Worm (Caenorhabditis elegans) whole organism, mixed stage, embryonic: ENCODE measurements around the gene tbb-2.

Experiments used
- M03D4.4 ChIP-seq: sonication (generic microtip); optimal IDR thresholded peaks from 2 replicates; lab custom pipeline; 2017; ENCODE audit warnings: mild to moderate bottlenecking, missing genetic modification characterization, missing compliant biosample characterization
- bed-3 ChIP-seq: fragments of 200-800 bp; sonication (Bioruptor generic); optimal IDR thresholded peaks from 3 replicates; lab custom pipeline; 2018; ENCODE audit warnings: mild to moderate bottlenecking, missing genetic modification characterization, moderate library complexity, missing compliant biosample characterization
- blmp-1 ChIP-seq: fragments of 150-350 bp; optimal IDR thresholded peaks from 2 replicates; lab custom pipeline; 2014; ENCODE audit warnings: missing biosample characterization, missing genetic modification characterization
- ceh-39 ChIP-seq: fragments of 150-350 bp; optimal IDR thresholded peaks from 2 replicates; lab custom pipeline; 2014; ENCODE audit warnings: missing biosample characterization, missing genetic modification characterization
- ceh-43 ChIP-seq: fragments of 200-800 bp; sonication (Bioruptor generic); optimal IDR thresholded peaks from 2 replicates; lab custom pipeline; 2018; ENCODE audit warnings: mild to moderate bottlenecking, missing genetic modification characterization, moderate library complexity, missing compliant biosample characterization
- ceh-83 ChIP-seq: fragments of 200-800 bp; sonication (Bioruptor generic); optimal IDR thresholded peaks from 2 replicates; lab custom pipeline; 2018; ENCODE audit warnings: mild to moderate bottlenecking, missing genetic modification characterization, missing compliant biosample characterization
- ces-1 ChIP-seq: fragments of 150-350 bp; optimal IDR thresholded peaks from 2 replicates; lab custom pipeline; 2014; ENCODE audit warnings: missing biosample characterization, missing genetic modification reagents, missing genetic modification characterization
- cnd-1 ChIP-seq: fragments of 200-800 bp; sonication (Bioruptor generic); optimal IDR thresholded peaks from 2 replicates; lab custom pipeline; 2018; ENCODE audit warnings: mild to moderate bottlenecking, missing genetic modification characterization, missing compliant biosample characterization
- drap-1 ChIP-seq: fragments of 200-800 bp; sonication (Bioruptor generic); optimal IDR thresholded peaks from 3 replicates; lab custom pipeline; 2018; ENCODE audit warnings: mild to moderate bottlenecking, missing genetic modification characterization, missing compliant biosample characterization
- elt-1 ChIP-seq: sonication (generic microtip); optimal IDR thresholded peaks from 2 replicates; lab custom pipeline; 2017; ENCODE audit warnings: missing genetic modification characterization, mild to moderate bottlenecking, missing compliant biosample characterization, antibody characterized with exemption, moderate library complexity, borderline replicate concordance; ENCODE audit not compliant: insufficient read depth
- elt-3 ChIP-seq: fragments of 150-350 bp; optimal IDR thresholded peaks from 2 replicates; lab custom pipeline; 2014; ENCODE audit warnings: missing biosample characterization, missing genetic modification characterization
- flh-1 ChIP-seq: fragments of 200-800 bp; sonication (Bioruptor generic); optimal IDR thresholded peaks from 2 replicates; lab custom pipeline; 2018; ENCODE audit warnings: mild to moderate bottlenecking, missing genetic modification characterization, moderate library complexity, missing compliant biosample characterization
- hlh-1 ChIP-seq: fragments of 150-350 bp; optimal IDR thresholded peaks from 2 replicates; lab custom pipeline; 2014; ENCODE audit warnings: missing biosample characterization, missing genetic modification reagents, missing genetic modification characterization
- lin-13 ChIP-seq: fragments of 150-350 bp; optimal IDR thresholded peaks from 2 replicates; lab custom pipeline; 2014; ENCODE audit warnings: missing biosample characterization, missing genetic modification characterization
- lin-32 ChIP-seq: fragments of 200-800 bp; sonication (Bioruptor generic); optimal IDR thresholded peaks from 2 replicates; lab custom pipeline; 2018; ENCODE audit warnings: mild to moderate bottlenecking, missing genetic modification characterization, missing compliant biosample characterization
- lsy-2 ChIP-seq: fragments of 150-350 bp; optimal IDR thresholded peaks from 2 replicates; lab custom pipeline; 2014; ENCODE audit warnings: missing biosample characterization, missing genetic modification characterization
- mab-5 ChIP-seq: fragments of 150-350 bp; optimal IDR thresholded peaks from 2 replicates; lab custom pipeline; 2014; ENCODE audit warnings: missing biosample characterization, missing genetic modification characterization
- mep-1 ChIP-seq: fragments of 150-350 bp; optimal IDR thresholded peaks from 2 replicates; lab custom pipeline; 2017; ENCODE audit warnings: missing biosample characterization, missing genetic modification reagents, missing genetic modification characterization, inconsistent platforms
- mls-2 ChIP-seq: sonication (generic microtip); optimal IDR thresholded peaks from 2 replicates; lab custom pipeline; 2016; ENCODE audit warnings: mild to moderate bottlenecking, missing genetic modification characterization, moderate library complexity, missing compliant biosample characterization
- nhr-12 ChIP-seq: fragments of 150-350 bp; optimal IDR thresholded peaks from 2 replicates; lab custom pipeline; 2014; ENCODE audit warnings: missing biosample characterization, missing genetic modification characterization
- nhr-2 ChIP-seq: fragments of 150-350 bp; optimal IDR thresholded peaks from 2 replicates; lab custom pipeline; 2014; ENCODE audit warnings: missing biosample characterization, missing genetic modification characterization
- nhr-237 ChIP-seq: fragments of 150-350 bp; optimal IDR thresholded peaks from 2 replicates; lab custom pipeline; 2014; ENCODE audit warnings: missing biosample characterization, missing genetic modification characterization
- nhr-28 ChIP-seq: fragments of 150-350 bp; optimal IDR thresholded peaks from 2 replicates; lab custom pipeline; 2014; ENCODE audit warnings: missing biosample characterization, missing genetic modification characterization
- nhr-76 ChIP-seq: sonication (generic microtip); optimal IDR thresholded peaks from 2 replicates; lab custom pipeline; 2017; ENCODE audit warnings: missing biosample characterization, missing genetic modification characterization
- pha-4 ChIP-seq: fragments of 150-350 bp; optimal IDR thresholded peaks from 2 replicates; lab custom pipeline; 2018; ENCODE audit warnings: missing biosample characterization, missing genetic modification reagents, missing genetic modification characterization
- sem-2 ChIP-seq: fragments of 200-800 bp; sonication (Bioruptor generic); optimal IDR thresholded peaks from 2 replicates; lab custom pipeline; 2018; ENCODE audit warnings: mild to moderate bottlenecking, missing genetic modification characterization, missing compliant biosample characterization
- snpc-4 ChIP-seq: fragments of 150-350 bp; optimal IDR thresholded peaks from 2 replicates; lab custom pipeline; 2014; ENCODE audit warnings: missing biosample characterization, missing genetic modification characterization
- sptf-1 ChIP-seq: sonication (generic microtip); optimal IDR thresholded peaks from 2 replicates; lab custom pipeline; 2017; ENCODE audit warnings: mild to moderate bottlenecking, missing genetic modification characterization, moderate library complexity, missing compliant biosample characterization
- tbx-8 ChIP-seq: fragments of 200-800 bp; sonication (Bioruptor generic); optimal IDR thresholded peaks from 2 replicates; lab custom pipeline; 2018; ENCODE audit warnings: mild to moderate bottlenecking, missing genetic modification characterization, moderate library complexity, missing compliant biosample characterization
- unc-120 ChIP-seq: sonication (generic microtip); optimal IDR thresholded peaks from 2 replicates; lab custom pipeline; 2017; ENCODE audit warnings: missing genetic modification characterization, missing compliant biosample characterization; ENCODE audit not compliant: poor library complexity, severe bottlenecking
- unc-62 ChIP-seq: fragments of 150-350 bp; optimal IDR thresholded peaks from 2 replicates; lab custom pipeline; 2014; ENCODE audit warnings: missing biosample characterization, missing genetic modification reagents, missing genetic modification characterization
- zip-8 ChIP-seq: fragments of 150-350 bp; optimal IDR thresholded peaks from 2 replicates; lab custom pipeline; 2014; ENCODE audit warnings: missing biosample characterization, missing genetic modification characterization
- ztf-11 ChIP-seq: fragments of 150-350 bp; optimal IDR thresholded peaks from 2 replicates; lab custom pipeline; 2014; ENCODE audit warnings: missing biosample characterization, missing genetic modification characterization

tbb-2 gene

DNA sequence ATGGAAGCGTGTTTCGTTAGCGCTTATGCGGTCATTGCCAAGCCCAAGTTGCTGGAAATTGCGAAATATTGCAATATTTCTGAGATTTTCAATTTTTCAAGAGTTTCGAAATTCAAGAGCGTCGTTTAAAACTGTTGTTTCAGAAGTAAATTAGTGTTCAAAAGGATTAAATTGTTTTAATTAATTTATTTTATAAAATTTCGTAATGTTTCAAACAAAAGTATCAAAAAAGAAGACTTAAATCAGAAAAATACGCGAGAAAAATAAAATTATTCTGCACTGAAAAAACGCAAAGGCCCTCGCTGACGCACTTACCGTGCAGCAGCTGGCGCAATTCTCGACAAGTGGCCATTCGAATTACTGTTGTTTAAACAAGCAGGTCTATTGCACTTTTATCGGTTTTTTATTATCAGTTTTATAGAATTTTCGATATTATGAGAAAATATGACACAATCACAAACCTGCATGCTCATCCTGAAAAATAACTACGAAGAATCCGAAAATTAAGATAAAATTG, 13.3 kb downstream of the tbb-2 start, which contains the start of gene tif-1A:
Gene tif-1A, minus strand, starts transcription at position 51 of the 517 bp plus-strand sequence.
- no peak for TF ChIP-seq flh-1 (GFP tag; lab: Kevin White, UChicago)
- no peak for TF ChIP-seq elt-3 (tag; lab: Kevin White, UChicago)
- peak; percentile 89 for TF ChIP-seq lin-13
- TF ChIP-seq mep-1, result peak; percentile 88
- TF ChIP-seq unc-62, result no peak
- TF ChIP-seq ces-1 (GFP tag; lab: Kevin White, UChicago), result peak; percentile 63
- TF ChIP-seq ztf-11 (tag; lab: Kevin White, UChicago), result no peak
- no peak for TF ChIP-seq lin-32 (GFP tag; lab: Kevin White, UChicago)
- peak; percentile 83 for TF ChIP-seq pha-4
- TF ChIP-seq lsy-2 (tag; lab: Kevin White, UChicago), result peak; percentile 84
- TF ChIP-seq ceh-83, result no peak
- no peak for TF ChIP-seq drap-1 (GFP tag; lab: Kevin White, UChicago)
- TF ChIP-seq cnd-1 (tag; lab: Kevin White, UChicago), result no peak
- TF ChIP-seq nhr-2 (tag; lab: Kevin White, UChicago), result no peak
- no peak for TF ChIP-seq nhr-76 (tag; lab: Kevin White, UChicago)
- TF ChIP-seq nhr-28 (tag; lab: Kevin White, UChicago), result no peak
- TF ChIP-seq ceh-39 (tag; lab: Kevin White, UChicago), result peak; percentile 75
- TF ChIP-seq M03D4.4 (tag; lab: Kevin White, UChicago), result peak; percentile 59
- TF ChIP-seq blmp-1 (tag; lab: Kevin White, UChicago), result no peak
- no peak for TF ChIP-seq nhr-12
- peak; percentile 26 for TF ChIP-seq hlh-1 (tag; lab: Kevin White, UChicago)
- no peak for TF ChIP-seq tbx-8 (GFP tag; lab: Kevin White, UChicago)
- TF ChIP-seq nhr-237 (tag; lab: Kevin White, UChicago), result peak; percentile 40
- TF ChIP-seq mab-5 (tag; lab: Kevin White, UChicago), result no peak
- no peak for TF ChIP-seq unc-120 (tag; lab: Kevin White, UChicago)
- no peak for TF ChIP-seq sem-2
- TF ChIP-seq snpc-4 (tag; lab: Kevin White, UChicago), result no peak
- no peak for TF ChIP-seq ceh-43 (GFP tag; lab: Kevin White, UChicago)
- TF ChIP-seq sptf-1 (tag; lab: Kevin White, UChicago), result peak; percentile 58
- no peak for TF ChIP-seq bed-3 (GFP tag; lab: Kevin White, UChicago)
- TF ChIP-seq elt-1 (tag; lab: Kevin White, UChicago), result no peak
- TF ChIP-seq zip-8 (tag; lab: Kevin White, UChicago), result no peak
- TF ChIP-seq mls-2 (tag; lab: Kevin White, UChicago), result peak; percentile 24

DNA sequence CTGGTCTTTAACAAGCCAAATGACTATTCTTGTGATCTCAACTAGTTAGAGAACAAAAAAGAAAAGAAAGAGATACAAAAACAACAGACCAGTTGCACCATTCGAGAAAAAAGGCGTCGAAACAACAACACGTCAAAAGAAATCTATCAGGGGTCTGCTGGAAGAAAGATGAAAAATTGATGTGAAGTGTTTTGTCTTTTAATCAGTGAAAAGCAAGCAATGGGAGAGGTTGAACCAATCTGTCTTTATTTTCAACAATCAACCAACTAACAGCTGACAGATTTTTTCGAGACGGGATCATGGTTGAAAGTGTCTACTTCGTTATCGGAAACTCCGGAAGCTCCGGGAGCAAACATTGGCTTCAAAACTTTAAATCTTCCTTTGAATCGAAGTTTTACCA, 23.0 kb downstream of the tbb-2 start:
- TF ChIP-seq unc-62 (peak; percentile 4), sptf-1 (tag; lab: Kevin White, UChicago) (no peak)

DNA sequence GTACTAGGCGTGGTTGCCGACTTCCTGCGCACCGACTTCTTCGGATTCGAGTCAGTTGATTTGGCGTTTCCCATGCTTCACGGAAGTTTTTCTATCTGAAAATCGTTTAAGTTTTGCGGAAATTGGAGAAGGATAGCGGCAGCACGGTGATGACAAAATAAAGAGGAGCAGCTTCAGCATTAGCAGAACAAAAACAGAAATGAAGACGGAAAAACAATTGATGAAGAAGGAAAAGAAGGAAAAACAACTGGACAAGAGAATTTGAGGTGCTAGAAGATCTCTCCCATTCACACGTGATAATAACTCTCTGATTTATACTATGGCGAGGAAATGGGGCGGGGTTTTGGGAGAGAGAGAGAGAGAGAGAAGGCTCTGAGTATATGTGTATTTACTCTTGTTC, 25.3 kb downstream of the tbb-2 start, which contains the start of gene glb-11:
Gene glb-11, minus strand, starts transcription at position 101 of the 400 bp plus-strand sequence.
- no peak for TF ChIP-seq sptf-1 (tag; lab: Kevin White, UChicago)
- no peak for TF ChIP-seq nhr-28 (tag; lab: Kevin White, UChicago)
- TF ChIP-seq drap-1 (GFP tag; lab: Kevin White, UChicago), result no peak
- no peak for TF ChIP-seq M03D4.4 (tag; lab: Kevin White, UChicago)
- TF ChIP-seq ces-1 (GFP tag; lab: Kevin White, UChicago), result no peak
- TF ChIP-seq, all 35 proteins: peak for 0

DNA sequence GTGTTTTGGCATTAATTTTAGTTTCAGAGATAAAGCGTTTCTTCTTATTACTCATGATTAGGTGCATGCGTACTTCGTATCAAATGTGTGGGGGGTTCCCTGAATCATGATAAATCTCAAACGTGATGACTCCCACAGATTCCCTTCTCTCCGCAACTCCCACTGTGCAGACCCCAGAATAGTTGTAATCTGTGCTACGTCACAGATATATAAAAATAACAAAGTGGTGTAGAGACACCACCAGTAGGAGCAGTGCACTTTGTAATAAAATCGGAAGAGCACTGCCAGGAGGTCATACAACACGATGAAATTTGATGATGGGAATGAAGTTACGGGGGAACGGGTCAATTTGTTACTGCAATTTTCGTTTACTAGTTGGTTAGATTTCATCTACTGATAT, 26.1 kb downstream of the tbb-2 start:
- TF ChIP-seq lin-32 (GFP tag; lab: Kevin White, UChicago) (no peak), hlh-1 (tag; lab: Kevin White, UChicago) (peak; percentile 75), unc-62 (peak; percentile 2), nhr-12 (no peak)
- TF ChIP-seq, all 35 proteins: peak for 2
